Worm (Caenorhabditis elegans) whole organism, young adult: ENCODE data around the gene R07G3.7.

Source experiments
- F10E7.11 ChIP-seq: sonication (generic microtip); optimal IDR thresholded peaks from 2 replicates; lab custom pipeline; 2017; ENCODE audit warnings: mild to moderate bottlenecking, missing genetic modification characterization, moderate library complexity, missing compliant biosample characterization
- F33H1.4 ChIP-seq: fragments of 200-800 bp; sonication (Bioruptor generic); IDR thresholded peaks from 2 replicates; pipeline ENCODE4 v1.3.6; 2022; ENCODE audit warnings: missing genetic modification reagents, missing genetic modification characterization, missing compliant biosample characterization
- F49E8.2 ChIP-seq: sonication (generic microtip); optimal IDR thresholded peaks from 3 replicates; lab custom pipeline; 2017; ENCODE audit warnings: missing genetic modification characterization, mild to moderate bottlenecking, missing compliant biosample characterization, antibody characterized with exemption, moderate library complexity; ENCODE audit not compliant: insufficient read depth
- F57C9.4 ChIP-seq: sonication (generic microtip); optimal IDR thresholded peaks from 2 replicates; lab custom pipeline; 2017; ENCODE audit warnings: mild to moderate bottlenecking, missing genetic modification characterization, missing compliant biosample characterization
- K12H6.12 ChIP-seq: fragments of 200-800 bp; sonication (Bioruptor generic); optimal IDR thresholded peaks from 2 replicates; lab custom pipeline; 2018; ENCODE audit warnings: mild to moderate bottlenecking, missing genetic modification characterization, missing compliant biosample characterization
- ZK185.1 ChIP-seq: sonication (generic microtip); optimal IDR thresholded peaks from 2 replicates; lab custom pipeline; 2016; ENCODE audit warnings: mild to moderate bottlenecking, missing genetic modification characterization, missing compliant biosample characterization; ENCODE audit not compliant: poor library complexity, severe bottlenecking
- aptf-3 ChIP-seq: fragments of 200-800 bp; sonication (Bioruptor generic); IDR thresholded peaks from 2 replicates; pipeline ENCODE4 v1.3.6; 2022; ENCODE audit warnings: missing genetic modification characterization, missing compliant biosample characterization
- attf-3 ChIP-seq: fragments of 200-800 bp; sonication (Bioruptor generic); conservative IDR thresholded peaks from 2 replicates; pipeline ENCODE4 v1.3.6; 2022; ENCODE audit warnings: missing genetic modification reagents, missing genetic modification characterization, missing compliant biosample characterization
- attf-5 ChIP-seq: fragments of 200-800 bp; sonication (Bioruptor generic); optimal IDR thresholded peaks from 2 replicates; lab custom pipeline; 2018; ENCODE audit warnings: mild to moderate bottlenecking, missing genetic modification characterization, missing compliant biosample characterization
- bed-2 ChIP-seq: fragments of 200-800 bp; sonication (Bioruptor generic); IDR thresholded peaks from 2 replicates; pipeline ENCODE4 v1.3.6; 2022; ENCODE audit warnings: missing genetic modification reagents, missing genetic modification characterization, missing compliant biosample characterization
- cebp-1 ChIP-seq, 2 experiments: fragments of 200-800 bp in 1 of 2; sonication (Bioruptor generic) in 1 of 2; sonication (generic microtip) in 1 of 2; IDR thresholded peaks in 1 of 2; optimal IDR thresholded peaks in 1 of 2; 2 replicates each; pipeline versions ENCODE4 v1.3.6 to Lab custom; 2017 to 2022; ENCODE audit warnings: missing compliant biosample characterization in 2 of 2, missing genetic modification characterization in 2 of 2, mild to moderate bottlenecking in 1 of 2, missing genetic modification reagents in 1 of 2, moderate library complexity in 1 of 2
- ceh-58 ChIP-seq: fragments of 200-800 bp; sonication (Bioruptor generic); IDR thresholded peaks from 2 replicates; pipeline ENCODE4 v1.3.6; 2022; ENCODE audit warnings: missing genetic modification characterization, missing compliant biosample characterization
- dpl-1 ChIP-seq: fragments of 150-350 bp; optimal IDR thresholded peaks from 2 replicates; lab custom pipeline; 2014; ENCODE audit warnings: missing biosample characterization, missing genetic modification reagents, missing genetic modification characterization
- egl-18 ChIP-seq: fragments of 200-800 bp; sonication (Bioruptor generic); IDR thresholded peaks from 2 replicates; pipeline ENCODE4 v1.3.6; 2022; ENCODE audit warnings: missing genetic modification reagents, missing genetic modification characterization, missing compliant biosample characterization
- egrh-3 ChIP-seq: fragments of 200-800 bp; sonication (Bioruptor generic); IDR thresholded peaks from 2 replicates; pipeline ENCODE4 v1.3.6; 2022; ENCODE audit warnings: missing genetic modification reagents, missing genetic modification characterization, missing compliant biosample characterization
- hsf-1 ChIP-seq: fragments of 200-800 bp; sonication (Bioruptor generic); IDR thresholded peaks from 2 replicates; pipeline ENCODE4 v1.3.6; 2022; ENCODE audit warnings: missing genetic modification reagents, missing genetic modification characterization, missing compliant biosample characterization
- let-526 ChIP-seq: fragments of 200-800 bp; sonication (Bioruptor generic); IDR thresholded peaks from 2 replicates; pipeline ENCODE4 v1.3.6; 2022; ENCODE audit warnings: missing genetic modification reagents, missing genetic modification characterization, missing compliant biosample characterization
- lin-35 ChIP-seq, 3 experiments: fragments of 150-350 bp in 2 of 3; sonication (generic microtip) in 1 of 3; optimal IDR thresholded peaks; 2 replicates each; lab custom pipeline; 2014 to 2018; ENCODE audit warnings: missing biosample characterization in 3 of 3, missing genetic modification characterization in 3 of 3, missing genetic modification reagents in 3 of 3
- lsl-1 ChIP-seq: fragments of 200-800 bp; sonication (Bioruptor generic); optimal IDR thresholded peaks from 2 replicates; lab custom pipeline; 2018; ENCODE audit warnings: mild to moderate bottlenecking, missing genetic modification characterization, moderate library complexity, missing compliant biosample characterization
- madf-8 ChIP-seq: fragments of 200-800 bp; sonication (Bioruptor generic); conservative IDR thresholded peaks from 2 replicates; pipeline ENCODE4 v1.3.6; 2022; ENCODE audit warnings: missing genetic modification reagents, missing genetic modification characterization, missing compliant biosample characterization
- mes-4 ChIP-seq: sonication (generic microtip); optimal IDR thresholded peaks from 2 replicates; lab custom pipeline; 2016; ENCODE audit warnings: missing genotype, missing genetic modification characterization, missing compliant biosample characterization
- mxl-1 ChIP-seq: sonication (generic microtip); optimal IDR thresholded peaks from 2 replicates; lab custom pipeline; 2016; ENCODE audit warnings: missing genetic modification characterization, missing compliant biosample characterization
- nfya-1 ChIP-seq: sonication (generic microtip); optimal IDR thresholded peaks from 2 replicates; lab custom pipeline; 2017; ENCODE audit warnings: antibody characterized with exemption, missing compliant biosample characterization, missing genetic modification characterization, borderline replicate concordance; ENCODE audit not compliant: insufficient read depth
- nfyb-1 ChIP-seq: fragments of 200-800 bp; sonication (Bioruptor generic); IDR thresholded peaks from 2 replicates; pipeline ENCODE4 v1.3.6; 2022; ENCODE audit warnings: missing genetic modification reagents, missing genetic modification characterization, missing compliant biosample characterization
- nhr-120 ChIP-seq: fragments of 200-800 bp; sonication (Bioruptor generic); IDR thresholded peaks from 2 replicates; pipeline ENCODE4 v1.3.6; 2022; ENCODE audit warnings: missing genetic modification characterization, missing compliant biosample characterization
- nhr-179 ChIP-seq: sonication (generic microtip); optimal IDR thresholded peaks from 2 replicates; lab custom pipeline; 2016; ENCODE audit warnings: mild to moderate bottlenecking, missing genetic modification characterization, missing compliant biosample characterization
- rcor-1 ChIP-seq: fragments of 200-800 bp; sonication (Bioruptor generic); IDR thresholded peaks from 2 replicates; pipeline ENCODE4 v1.3.6; 2022; ENCODE audit warnings: missing genetic modification reagents, missing genetic modification characterization, missing compliant biosample characterization
- rec-8 ChIP-seq, 2 experiments: sonication (generic microtip); optimal IDR thresholded peaks; 2 replicates each; lab custom pipeline; 2016; ENCODE audit warnings: mild to moderate bottlenecking in 2 of 2, missing genetic modification characterization in 2 of 2, missing genetic modification reagents in 2 of 2, missing genotype in 2 of 2, missing biosample characterization in 1 of 2, missing compliant biosample characterization in 1 of 2, moderate library complexity in 1 of 2
- rpc-1 ChIP-seq, 2 experiments: fragments of 150-350 bp in 1 of 2; sonication (generic microtip) in 1 of 2; optimal IDR thresholded peaks; 2 replicates each; lab custom pipeline; 2014 to 2018; ENCODE audit warnings: missing biosample characterization in 1 of 2, missing genetic modification characterization in 1 of 2, missing genetic modification reagents in 1 of 2, missing genotype in 1 of 2
- tbx-9 ChIP-seq: sonication (generic microtip); optimal IDR thresholded peaks from 2 replicates; lab custom pipeline; 2016; ENCODE audit warnings: borderline replicate concordance, missing genetic modification characterization, inconsistent platforms, missing compliant biosample characterization
- tlf-1 ChIP-seq: fragments of 200-800 bp; sonication (Bioruptor generic); optimal IDR thresholded peaks from 2 replicates; lab custom pipeline; 2018; ENCODE audit warnings: mild to moderate bottlenecking, missing genetic modification characterization, missing compliant biosample characterization
- unc-130 ChIP-seq: sonication (generic microtip); optimal IDR thresholded peaks from 2 replicates; lab custom pipeline; 2016; ENCODE audit warnings: missing genetic modification reagents, missing genetic modification characterization, missing compliant biosample characterization
- zim-3 ChIP-seq: sonication (generic microtip); optimal IDR thresholded peaks from 2 replicates; lab custom pipeline; 2017; ENCODE audit warnings: mild to moderate bottlenecking, missing genetic modification characterization, moderate library complexity, missing compliant biosample characterization
- ztf-18 ChIP-seq: sonication (generic microtip); optimal IDR thresholded peaks from 2 replicates; lab custom pipeline; 2016; ENCODE audit warnings: missing genotype, mild to moderate bottlenecking, missing genetic modification characterization, missing compliant biosample characterization
- ztf-22 ChIP-seq: fragments of 200-800 bp; sonication (Bioruptor generic); optimal IDR thresholded peaks from 2 replicates; lab custom pipeline; 2018; ENCODE audit warnings: mild to moderate bottlenecking, missing genetic modification characterization, moderate library complexity, missing compliant biosample characterization

The R07G3.7 gene

ce11 chrII:7593227-7593626, 20.3 kb downstream of the R07G3.7 start (continued):
- TF ChIP-seq ZK185.1 (tag; lab: Kevin White, UChicago) (no peak), ztf-18 (tag; lab: Kevin White, UChicago) (no peak), K12H6.12 (tag; lab: Kevin White, UChicago) (peak; percentile 37), nhr-120 (GFP tag; lab: Robert Waterston, UW) (no peak), egrh-3 (no peak), F33H1.4 (GFP tag; lab: Robert Waterston, UW) (no peak), cebp-1 (GFP tag; IDR thresholded peaks at IDR 0.05; lab: Robert Waterston, UW) (no peak), cebp-1 (tag; optimal IDR thresholded peaks at IDR 0.05; lab: Kevin White, UChicago) (no peak), ceh-58 (GFP tag; lab: Robert Waterston, UW) (no peak), rcor-1 (GFP tag; lab: Robert Waterston, UW) (peak; percentile 46; the same call in 1 of the 2 replicates), ztf-22 (no peak), F49E8.2 (tag; lab: Kevin White, UChicago) (no peak), madf-8 (GFP tag; lab: Robert Waterston, UW) (no peak)

ce11 chrII:7588295-7588694, 25.2 kb downstream of the R07G3.7 start:
- TF ChIP-seq F57C9.4 (tag; lab: Kevin White, UChicago) (no peak), aptf-3 (GFP tag; lab: Robert Waterston, UW) (no peak)

- no peak for TF ChIP-seq mxl-1 (tag; lab: Kevin White, UChicago)
- no peak for TF ChIP-seq attf-3 (GFP tag; lab: Robert Waterston, UW)
- TF ChIP-seq nfya-1 (tag; lab: Kevin White, UChicago): no peak
- no peak for TF ChIP-seq madf-8 (GFP tag; lab: Robert Waterston, UW)
- TF ChIP-seq, all 124 proteins: peak for 0
Measured at ce11 chrII:7583555-7583954, 30.0 kb downstream of the R07G3.7 start, which contains the start of gene mks-3. mks-3 (minus strand) TSS chrII:7583655.

ce11 chrII:7577412-7577811, 36.1 kb downstream of the R07G3.7 start, which contains the start of gene F35D2.6:
F35D2.6 (plus strand) TSS chrII:7577712.
- TF ChIP-seq let-526 (no peak), tbx-9 (no peak), F10E7.11 (tag; lab: Kevin White, UChicago) (no peak), bed-2 (GFP tag; lab: Robert Waterston, UW) (no peak), mes-4 (tag; lab: Kevin White, UChicago) (no peak), cebp-1 (GFP tag; IDR thresholded peaks at IDR 0.05; lab: Robert Waterston, UW) (no peak), cebp-1 (tag; optimal IDR thresholded peaks at IDR 0.05; lab: Kevin White, UChicago) (no peak), lin-35 (GFP tag; optimal IDR thresholded peaks at IDR 0.05; lab: Kevin White, UChicago) (no peak), ZK185.1 (tag; lab: Kevin White, UChicago) (no peak), attf-5 (GFP tag; lab: Kevin White, UChicago) (no peak), unc-130 (GFP tag; lab: Kevin White, UChicago) (no peak), nhr-179 (tag; lab: Kevin White, UChicago) (no peak), zim-3 (no peak), rpc-1 (optimal IDR thresholded peaks at IDR 0.05; lab: Kevin White, UChicago) (no peak), rpc-1 (tag; optimal IDR thresholded peaks at IDR 0.05; lab: Kevin White, UChicago) (no peak), egl-18 (no peak)

ce11 chrII:7575614-7576013, 37.9 kb downstream of the R07G3.7 start, which contains the start of gene F35D2.1:
F35D2.1 (plus strand) TSS chrII:7575914.
- TF ChIP-seq hsf-1: no peak
- no peak for TF ChIP-seq lsl-1
- no peak for TF ChIP-seq nhr-179 (tag; lab: Kevin White, UChicago)
- no peak for TF ChIP-seq rec-8 (tag; optimal IDR thresholded peaks at IDR 0.05; lab: Kevin White, UChicago)
- no peak for TF ChIP-seq zim-3
- no peak for TF ChIP-seq tlf-1
- no peak for TF ChIP-seq dpl-1 (GFP tag; lab: Kevin White, UChicago)
- TF ChIP-seq madf-8 (GFP tag; lab: Robert Waterston, UW): no peak
- no peak for TF ChIP-seq nfyb-1
